Fruit fly (Drosophila melanogaster) Kc167 (cell line): ENCODE data around the gene CG4291.

Experiments used
- Sin3A ChIP-seq: fragments of >200 bp; optimal IDR thresholded peaks from 2 replicates; lab custom pipeline; 2018; ENCODE audit warnings: missing external identifiers
- h ChIP-seq: fragments of >200 bp; optimal IDR thresholded peaks from 3 replicates; lab custom pipeline; 2018; ENCODE audit warnings: missing external identifiers
- insv ChIP-seq: fragments of >200 bp; optimal IDR thresholded peaks from 3 replicates; lab custom pipeline; 2018; ENCODE audit warnings: missing external identifiers
- psq ChIP-seq: fragments of >200 bp; optimal IDR thresholded peaks from 2 replicates; lab custom pipeline; 2017; ENCODE audit warnings: missing external identifiers
- ttk ChIP-seq: sonication (Bioruptor generic); optimal IDR thresholded peaks from 2 replicates; lab custom pipeline; 2017; ENCODE audit warnings: missing external identifiers

DNA sequence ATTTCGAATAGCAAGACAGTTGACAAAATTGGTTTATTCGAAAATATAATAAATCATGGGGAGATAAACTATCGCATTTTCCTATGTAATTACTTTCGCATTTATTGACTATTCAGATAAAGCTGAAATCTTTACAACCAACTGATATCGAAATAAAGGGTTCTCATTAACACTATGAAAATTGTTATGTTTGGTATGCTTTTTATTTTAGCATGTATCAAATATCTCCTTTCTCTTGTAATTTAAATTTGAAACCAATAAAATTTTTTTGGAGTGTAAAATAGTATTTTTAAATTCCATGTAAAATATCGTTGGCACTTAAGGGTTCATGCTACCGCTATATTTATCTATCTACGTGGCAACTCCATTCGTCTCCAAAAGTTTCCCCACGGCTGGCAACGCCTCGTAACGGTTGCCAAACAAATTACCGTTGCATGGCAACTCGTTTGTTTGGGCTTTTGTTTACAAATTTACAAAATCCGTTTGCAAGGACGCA lies 2.6 kb upstream of the CG4291 start, which contains the start of gene CG13949:
- TF ChIP-seq ttk (lab: Kevin White, UChicago) = no peak
- no peak for TF ChIP-seq Sin3A
- TF ChIP-seq psq (lab: Kevin White, UChicago) = no peak
- TF ChIP-seq h (lab: Kevin White, UChicago) = no peak
- no peak for TF ChIP-seq insv (lab: Kevin White, UChicago)
